Fruit fly (Drosophila melanogaster) whole organism, larva: ENCODE measurements around the gene Ada1-1.
"Not testable (repeated sequence)": the region's sequence is repeated elsewhere in the genome, so short reads cannot be mapped to it uniquely, and the experiment has no call there.

Experiments used
- noc ChIP-seq: fragments of 200-800 bp; sonication (Bioruptor generic); optimal IDR thresholded peaks from 3 replicates; lab custom pipeline; 2019; ENCODE audit warnings: missing biosample characterization, mild to moderate bottlenecking, missing genetic modification characterization, moderate library complexity

Ada1-1 gene

DNA sequence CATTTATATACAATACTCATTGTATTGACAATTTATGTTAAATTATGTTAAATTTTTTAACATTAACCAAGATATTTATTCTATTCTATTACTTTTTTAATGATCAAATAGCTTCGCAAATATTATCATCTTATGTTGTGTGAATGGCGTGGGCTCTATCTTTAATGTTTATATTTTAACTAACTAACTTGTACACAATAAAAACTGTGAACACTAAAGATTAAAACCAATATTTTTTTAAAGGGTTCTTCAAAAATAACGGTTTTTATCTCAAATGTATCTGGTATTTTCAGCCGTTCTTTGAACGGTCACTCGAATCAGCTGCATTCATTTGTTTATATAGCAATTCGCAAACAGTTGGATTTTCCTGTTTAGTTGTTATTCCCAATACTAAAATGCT, at the start of gene Ada1-1:
Gene Ada1-1 (plus strand): TSS at position 301 of the 400 bp plus-strand sequence.
- not testable (repeated sequence) for TF ChIP-seq noc (tag; lab: Kevin White, UChicago)

- no peak for TF ChIP-seq noc (tag; lab: Kevin White, UChicago)
Measured at dm6 chr2L:11947641-11948040, 49.0 kb upstream of the Ada1-1 start, which contains the start of gene CG16964. Gene CG16964, plus strand, starts transcription at chr2L:11947941.

- TF ChIP-seq noc (tag; lab: Kevin White, UChicago): no peak
Measured at dm6 chr2L:11948479-11948878, 48.1 kb upstream of the Ada1-1 start.

- TF ChIP-seq noc (tag; lab: Kevin White, UChicago): no peak
Measured at dm6 chr2L:11949917-11950316, 46.7 kb upstream of the Ada1-1 start.

- TF ChIP-seq noc (tag; lab: Kevin White, UChicago): no peak
Measured at dm6 chr2L:11955839-11956238, 40.8 kb upstream of the Ada1-1 start.

dm6 chr2L:11958729-11959128, 37.9 kb upstream of the Ada1-1 start:
- TF ChIP-seq noc (tag; lab: Kevin White, UChicago): no peak

- TF ChIP-seq noc (tag; lab: Kevin White, UChicago): no peak
Measured at dm6 chr2L:11960909-11961308, 35.7 kb upstream of the Ada1-1 start.

dm6 chr2L:11963422-11964322, 32.9 kb upstream of the Ada1-1 start:
- TF ChIP-seq noc (tag; lab: Kevin White, UChicago): no peak

DNA sequence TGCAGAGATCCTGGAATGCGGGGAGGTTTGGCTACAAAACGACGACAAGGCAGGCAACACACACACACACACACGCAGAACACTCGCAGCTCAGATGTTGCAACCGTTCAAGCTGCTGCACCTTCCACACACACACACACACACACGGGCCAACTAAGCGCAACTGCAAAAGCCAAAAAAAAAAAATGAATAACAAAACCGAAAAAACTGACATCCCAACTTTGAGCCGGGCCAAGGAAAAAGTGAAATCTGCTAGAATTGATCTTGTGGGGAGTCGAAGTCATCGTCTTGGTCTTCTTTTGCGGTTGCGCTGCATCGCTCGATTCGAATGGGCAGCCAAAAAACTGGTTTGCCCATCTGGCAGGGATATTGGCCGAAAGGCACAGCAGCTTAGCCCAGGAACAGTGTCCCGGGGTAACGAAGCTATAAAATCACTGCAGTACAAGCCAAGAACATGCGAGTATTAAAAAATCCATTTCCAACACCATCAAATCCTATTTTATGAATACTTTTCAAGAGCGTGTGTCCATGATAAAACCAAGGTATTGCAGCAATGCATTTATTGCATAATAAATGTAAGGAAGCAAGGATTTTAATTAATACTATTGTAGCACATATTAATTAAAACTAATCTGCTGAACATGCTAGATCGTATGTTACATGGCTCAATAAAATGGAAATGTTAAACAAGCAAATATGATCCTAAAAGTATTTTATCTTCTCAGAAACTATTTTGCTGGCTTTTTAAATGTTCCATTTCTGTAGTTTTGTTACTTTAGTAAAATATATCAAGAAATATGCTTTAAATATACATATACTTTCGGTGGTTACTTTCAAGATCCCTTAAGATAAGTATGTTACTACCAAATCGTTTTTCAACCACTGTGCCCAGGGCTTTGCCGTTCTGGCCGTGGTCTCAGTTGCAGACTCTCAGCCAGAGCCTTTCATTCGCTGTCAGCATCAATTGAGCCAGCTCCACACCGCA, 30.7 kb upstream of the Ada1-1 start:
- TF ChIP-seq noc (tag; lab: Kevin White, UChicago): no peak

DNA sequence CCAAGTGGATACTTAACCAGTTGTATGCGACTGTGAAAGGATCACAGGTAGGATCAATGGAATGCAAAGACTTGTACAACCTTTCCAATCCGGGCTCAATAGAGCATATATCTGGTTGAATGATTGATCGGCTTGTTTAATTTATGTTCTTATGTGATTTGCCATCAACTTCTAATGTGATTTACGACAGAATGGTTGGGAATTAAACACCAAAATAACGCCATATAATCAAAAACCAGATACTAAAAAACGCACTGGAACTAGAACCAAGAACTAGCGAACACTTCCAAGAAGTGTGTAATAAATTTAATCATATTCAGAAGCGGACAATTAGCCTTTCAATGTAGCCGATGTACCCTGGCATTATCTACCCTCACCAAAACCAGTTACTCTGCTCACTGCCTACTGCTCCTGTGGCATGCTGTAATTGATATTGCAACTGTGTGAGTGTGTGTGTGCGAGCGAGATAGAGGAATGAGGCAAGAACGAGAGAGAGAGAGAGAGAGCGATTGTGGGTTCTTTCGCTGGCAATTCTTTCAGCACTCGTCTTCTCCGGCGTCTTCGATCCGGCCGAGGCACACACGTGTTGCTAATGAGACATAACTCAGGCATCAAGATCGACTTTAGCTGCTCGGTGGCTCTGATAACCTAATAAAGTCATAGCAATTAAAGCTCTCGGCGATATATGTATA, 27.9 kb upstream of the Ada1-1 start:
- no peak for TF ChIP-seq noc (tag; lab: Kevin White, UChicago)

- no peak for TF ChIP-seq noc (tag; lab: Kevin White, UChicago)
Measured at dm6 chr2L:11969424-11969823, 27.2 kb upstream of the Ada1-1 start.

DNA sequence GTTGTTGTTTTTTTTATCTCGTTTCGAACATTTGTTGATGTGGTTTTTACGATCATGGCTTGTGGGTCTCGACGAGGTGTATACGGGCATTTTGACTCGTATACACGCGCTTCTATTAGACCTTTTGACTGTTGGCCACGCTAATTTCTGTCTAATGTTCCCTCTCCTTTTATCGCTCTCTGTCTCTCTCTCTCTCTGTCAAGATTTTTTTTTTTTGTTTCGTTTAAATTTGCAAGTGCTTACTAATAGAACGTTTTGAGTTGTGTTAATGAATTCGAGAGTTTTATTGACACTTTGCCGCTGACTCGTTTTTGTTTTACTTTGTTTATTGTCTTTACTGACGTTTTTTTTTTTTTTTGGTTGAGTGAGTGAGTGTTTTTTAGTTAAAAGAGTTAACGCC, 26.3 kb upstream of the Ada1-1 start:
- no peak for TF ChIP-seq noc (tag; lab: Kevin White, UChicago)

- TF ChIP-seq noc (tag; lab: Kevin White, UChicago): peak; percentile 63
Measured at dm6 chr2L:11970853-11971397, 25.7 kb upstream of the Ada1-1 start.

DNA sequence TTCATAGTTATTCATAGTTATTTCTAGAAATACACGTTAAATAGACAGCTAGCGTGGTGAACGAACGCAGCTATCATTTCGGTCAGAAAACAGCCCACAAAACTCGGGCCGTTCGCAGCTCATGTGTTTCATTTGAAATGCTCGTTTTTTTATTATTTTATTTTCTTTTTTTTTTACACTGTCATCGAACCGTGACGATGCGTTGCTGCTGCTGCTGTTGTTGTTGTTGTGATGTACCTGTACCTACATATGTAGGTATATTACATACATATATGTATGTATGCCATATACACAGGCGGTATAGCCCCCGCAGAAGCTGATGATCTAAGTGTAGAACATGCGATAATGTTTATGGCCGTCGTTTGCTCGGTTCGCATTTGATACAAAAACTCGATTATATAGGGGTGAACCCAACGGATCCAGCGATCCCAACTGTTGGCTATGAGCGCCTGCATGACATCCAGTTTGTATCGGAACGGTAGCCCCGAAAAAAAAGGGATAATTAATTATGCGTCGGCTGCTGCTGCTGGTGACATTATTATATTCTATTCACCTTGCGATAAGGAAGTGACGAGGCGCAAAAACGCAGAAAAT, 23.4 kb upstream of the Ada1-1 start:
- TF ChIP-seq noc (tag; lab: Kevin White, UChicago): no peak

DNA sequence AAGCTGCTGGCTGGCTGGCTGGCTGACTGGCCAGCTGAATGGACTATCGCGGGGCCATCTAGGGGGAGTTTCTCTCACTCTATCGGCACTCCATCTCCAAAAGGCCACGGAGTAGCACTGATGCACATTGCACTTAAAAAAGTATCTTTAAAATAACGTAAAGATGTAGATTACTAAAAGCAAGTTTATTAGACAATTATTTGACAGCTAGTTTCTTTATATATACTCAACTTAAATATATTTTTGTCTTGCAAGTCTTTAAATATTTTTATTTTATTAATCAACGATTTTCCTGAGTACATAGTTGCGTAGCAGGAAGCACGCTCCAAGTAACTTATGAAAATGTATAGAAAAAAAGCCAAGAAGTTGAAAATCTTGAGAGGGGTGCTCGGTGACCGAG, 19.7 kb upstream of the Ada1-1 start:
- no peak for TF ChIP-seq noc (tag; lab: Kevin White, UChicago)
